Worm (Caenorhabditis elegans): ENCODE data around the gene col-80.

DNA sequence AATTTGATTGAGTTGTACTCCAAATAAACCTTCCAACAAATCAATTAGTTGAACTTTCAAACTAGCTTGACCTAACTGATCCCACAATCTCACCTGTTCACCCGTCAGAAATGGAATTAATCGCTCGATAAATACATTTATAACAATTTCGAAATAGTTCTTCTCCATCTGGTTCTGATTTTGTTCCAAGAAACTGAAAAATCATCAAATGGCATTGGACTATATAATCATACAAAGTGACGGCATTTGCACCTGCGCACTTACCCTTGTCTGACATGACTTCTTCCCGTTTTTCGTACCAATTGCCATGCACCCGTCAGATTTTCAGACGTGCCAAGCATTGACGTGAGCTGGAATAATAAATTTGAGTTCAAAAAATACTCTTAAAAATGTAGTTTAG is 23.7 kb downstream of the col-80 start:
- no peak for TF ChIP-seq zag-1 (tag; optimal IDR thresholded peaks at IDR 0.05)
- no peak for TF ChIP-seq elt-1 (tag; optimal IDR thresholded peaks at IDR 0.05)
- no peak for TF ChIP-seq ceh-16 (tag; optimal IDR thresholded peaks at IDR 0.05)
- no peak for TF ChIP-seq pha-4 (tag; optimal IDR thresholded peaks at IDR 0.05)
- TF ChIP-seq nhr-237 (tag; optimal IDR thresholded peaks at IDR 0.05), result no peak
- TF ChIP-seq nhr-77 (tag; optimal IDR thresholded peaks at IDR 0.05), result no peak
- TF ChIP-seq nhr-23 (tag; optimal IDR thresholded peaks at IDR 0.05), result no peak
- no peak for TF ChIP-seq nfya-1 (tag; optimal IDR thresholded peaks at IDR 0.05; ENCODE audit: insufficient read depth)
- no peak for TF ChIP-seq elt-3 (tag; optimal IDR thresholded peaks at IDR 0.05)
